Worm (Caenorhabditis elegans) whole organism, L2 larva: Measurements from ENCODE around the gene F59C12.4.

Source experiments
- R02D3.7 ChIP-seq: fragments of 150-350 bp; optimal IDR thresholded peaks from 2 replicates; lab custom pipeline; 2014; ENCODE audit warnings: missing biosample characterization, missing genetic modification characterization
- ZK546.5 ChIP-seq: sonication (generic microtip); optimal IDR thresholded peaks from 2 replicates; lab custom pipeline; 2017; ENCODE audit warnings: missing biosample characterization, missing genetic modification characterization
- blmp-1 ChIP-seq: sonication (generic microtip); optimal IDR thresholded peaks from 2 replicates; lab custom pipeline; 2017; ENCODE audit warnings: missing genetic modification characterization, mild to moderate bottlenecking, missing compliant biosample characterization, antibody characterized with exemption, moderate library complexity; ENCODE audit not compliant: insufficient read depth
- gmeb-1 ChIP-seq: fragments of 150-350 bp; optimal IDR thresholded peaks from 2 replicates; lab custom pipeline; 2014; ENCODE audit warnings: missing biosample characterization, missing genetic modification characterization
- lin-11 ChIP-seq: fragments of 150-350 bp; sonication (generic microtip); optimal IDR thresholded peaks from 2 replicates; lab custom pipeline; 2014; ENCODE audit warnings: missing biosample characterization, missing genetic modification characterization, inconsistent platforms, mixed read lengths
- nhr-6 ChIP-seq: fragments of 150-350 bp; optimal IDR thresholded peaks from 2 replicates; lab custom pipeline; 2014; ENCODE audit warnings: missing biosample characterization, missing genetic modification characterization

DNA sequence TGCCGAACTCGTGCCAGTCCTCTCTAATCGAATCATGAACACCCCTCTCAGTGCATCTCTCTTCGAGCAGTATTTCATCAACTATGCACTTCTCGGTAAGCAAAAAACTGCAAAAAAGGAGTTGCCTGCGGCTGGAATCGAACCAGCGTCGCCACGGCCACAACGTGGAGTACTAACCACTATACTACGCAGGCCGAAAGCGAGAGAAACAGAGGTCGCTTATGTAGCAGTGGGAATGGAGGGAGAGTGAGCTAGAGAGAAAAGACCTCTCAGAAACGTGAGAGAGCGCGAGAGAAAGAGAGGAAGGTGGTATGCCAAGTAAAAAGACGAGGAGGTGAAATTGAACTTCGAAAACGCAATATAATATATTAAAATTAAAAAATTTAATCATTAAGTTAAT lies 32.3 kb upstream of the F59C12.4 start:
- TF ChIP-seq ZK546.5 (tag; lab: Kevin White, UChicago) (no peak), R02D3.7 (tag; lab: Kevin White, UChicago) (no peak), lin-11 (tag; lab: Kevin White, UChicago) (peak; percentile 54), blmp-1 (tag; lab: Kevin White, UChicago) (peak; percentile 13), gmeb-1 (tag; lab: Kevin White, UChicago) (peak; percentile 68), nhr-6 (tag; lab: Kevin White, UChicago) (peak; percentile 65)
